Fruit fly (Drosophila melanogaster): ENCODE measurements around the gene CG31029.

DNA sequence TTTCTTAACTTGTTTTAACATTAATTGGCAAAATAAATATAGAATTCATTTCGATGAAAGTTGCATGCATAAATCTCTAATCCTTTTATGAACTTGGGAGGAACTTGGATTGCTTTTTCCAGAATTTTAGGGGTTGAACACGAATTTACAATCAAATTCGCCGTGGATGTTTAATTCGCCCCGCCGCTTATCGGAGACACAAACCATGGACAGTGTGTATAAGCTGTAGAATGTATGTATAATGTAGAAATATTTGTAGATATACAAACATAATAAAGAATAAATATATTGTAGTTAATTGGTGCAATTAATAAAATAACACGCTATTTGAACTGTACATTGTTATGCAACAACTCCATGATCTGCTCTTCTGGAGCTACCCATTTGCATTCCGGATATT is 10.5 kb downstream of the CG31029 start:
- TF ChIP-seq CG8478 (optimal IDR thresholded peaks at IDR 0.05) (no peak), pan (optimal IDR thresholded peaks at IDR 0.05) (no peak), psq (optimal IDR thresholded peaks at IDR 0.05) (no peak)

All from whole organism.